Worm (Caenorhabditis elegans) whole organism, L4 larva: ENCODE data around the gene F13B12.1.

Experiments used
- F26F4.8 ChIP-seq: fragments of 200-800 bp; sonication (Bioruptor generic); conservative IDR thresholded peaks from 2 replicates; pipeline ENCODE4 v1.3.6; 2022; ENCODE audit warnings: missing genetic modification characterization, missing compliant biosample characterization
- Y48G9A.11 ChIP-seq: fragments of 200-800 bp; sonication (Bioruptor generic); IDR thresholded peaks from 2 replicates; pipeline ENCODE4 v1.3.6; 2022; ENCODE audit warnings: missing genetic modification reagents, missing genetic modification characterization, missing compliant biosample characterization
- Y5F2A.4 ChIP-seq: fragments of 200-800 bp; sonication (Bioruptor generic); optimal IDR thresholded peaks from 2 replicates; lab custom pipeline; 2018; ENCODE audit warnings: mild to moderate bottlenecking, missing genetic modification characterization, missing compliant biosample characterization
- Y75B8A.6 ChIP-seq: fragments of 200-800 bp; sonication (Bioruptor generic); IDR thresholded peaks from 2 replicates; pipeline ENCODE4 v1.3.6; 2022; ENCODE audit warnings: missing genetic modification reagents, missing genetic modification characterization, missing compliant biosample characterization
- aha-1 ChIP-seq: fragments of 150-350 bp; peaks from one replicate; lab custom pipeline; 2014; ENCODE audit warnings: missing biosample characterization, missing genetic modification characterization
- ama-1 ChIP-seq: fragments of 150-350 bp; optimal IDR thresholded peaks from 2 replicates; lab custom pipeline; 2014; ENCODE audit warnings: inconsistent platforms, mixed read lengths
- arid-1 ChIP-seq: fragments of 200-800 bp; sonication (Bioruptor generic); conservative IDR thresholded peaks from 2 replicates; pipeline ENCODE4 v1.3.6; 2022; ENCODE audit warnings: missing genetic modification reagents, missing genetic modification characterization, missing compliant biosample characterization
- attf-4 ChIP-seq: sonication (generic microtip); optimal IDR thresholded peaks from 3 replicates; lab custom pipeline; 2017; ENCODE audit warnings: missing biosample characterization, missing genetic modification characterization
- ctbp-1 ChIP-seq: fragments of 200-800 bp; sonication (Bioruptor generic); IDR thresholded peaks from 2 replicates; pipeline ENCODE4 v1.3.6; 2022; ENCODE audit warnings: missing genetic modification reagents, missing genetic modification characterization, missing compliant biosample characterization
- daf-16 ChIP-seq, 3 experiments: sonication (generic microtip); optimal IDR thresholded peaks; 2 replicates each; lab custom pipeline; 2016 to 2017; ENCODE audit warnings: missing genetic modification characterization in 3 of 3, missing genetic modification reagents in 3 of 3, mild to moderate bottlenecking in 2 of 3, missing compliant biosample characterization in 2 of 3, missing biosample characterization in 1 of 3, moderate library complexity in 1 of 3
- daf-8 ChIP-seq: fragments of 200-800 bp; sonication (Bioruptor generic); IDR thresholded peaks from 2 replicates; pipeline ENCODE4 v1.3.6; 2022; ENCODE audit warnings: missing genetic modification characterization, missing compliant biosample characterization
- dmd-6 ChIP-seq: fragments of 200-800 bp; sonication (Bioruptor generic); IDR thresholded peaks from 2 replicates; pipeline ENCODE4 v1.3.6; 2022; ENCODE audit warnings: missing genetic modification reagents, missing genetic modification characterization, missing compliant biosample characterization
- dmd-9 ChIP-seq: fragments of 200-800 bp; sonication (Bioruptor generic); IDR thresholded peaks from 2 replicates; pipeline ENCODE4 v1.3.6; 2022; ENCODE audit warnings: missing genetic modification reagents, missing genetic modification characterization, missing compliant biosample characterization
- dpl-1 ChIP-seq: fragments of 150-350 bp; optimal IDR thresholded peaks from 2 replicates; lab custom pipeline; 2014; ENCODE audit warnings: missing biosample characterization, missing genetic modification reagents, missing genetic modification characterization
- dve-1 ChIP-seq: sonication (generic microtip); optimal IDR thresholded peaks from 2 replicates; lab custom pipeline; 2017; ENCODE audit warnings: antibody characterized with exemption, mild to moderate bottlenecking, missing genetic modification characterization, missing compliant biosample characterization; ENCODE audit not compliant: insufficient read depth
- gei-8 ChIP-seq: fragments of 200-800 bp; sonication (Bioruptor generic); optimal IDR thresholded peaks from 2 replicates; lab custom pipeline; 2018; ENCODE audit warnings: mild to moderate bottlenecking, missing genetic modification characterization, missing compliant biosample characterization
- hif-1 ChIP-seq, 2 experiments: sonication (generic microtip); optimal IDR thresholded peaks; 2 replicates each; lab custom pipeline; 2016 to 2017; ENCODE audit warnings: missing compliant biosample characterization in 2 of 2, missing genetic modification characterization in 2 of 2, missing genetic modification reagents in 2 of 2, missing genotype in 2 of 2, mild to moderate bottlenecking in 1 of 2
- hmg-1.1 ChIP-seq: fragments of 200-800 bp; sonication (Bioruptor generic); IDR thresholded peaks from 2 replicates; pipeline ENCODE4 v1.3.6; 2022; ENCODE audit warnings: missing genetic modification reagents, missing genetic modification characterization, missing compliant biosample characterization
- lin-15B ChIP-seq: fragments of 150-350 bp; sonication (generic microtip); optimal IDR thresholded peaks from 3 replicates; lab custom pipeline; 2014; ENCODE audit warnings: missing biosample characterization, missing genetic modification characterization
- lin-39 ChIP-seq: fragments of 150-350 bp; optimal IDR thresholded peaks from 2 replicates; lab custom pipeline; 2014; ENCODE audit warnings: missing biosample characterization, missing genetic modification reagents, missing genetic modification characterization
- lir-3 ChIP-seq: sonication (generic microtip); optimal IDR thresholded peaks from 2 replicates; lab custom pipeline; 2016; ENCODE audit warnings: mild to moderate bottlenecking, missing genetic modification characterization, missing compliant biosample characterization
- madf-9 ChIP-seq: fragments of 200-800 bp; sonication (Bioruptor generic); conservative IDR thresholded peaks from 2 replicates; pipeline ENCODE4 v1.3.6; 2022; ENCODE audit warnings: missing genetic modification reagents, missing genetic modification characterization, missing compliant biosample characterization
- mdt-29 ChIP-seq: fragments of 200-800 bp; sonication (Bioruptor generic); IDR thresholded peaks from 2 replicates; pipeline ENCODE4 v1.3.6; 2022; ENCODE audit warnings: missing genetic modification reagents, missing genetic modification characterization, missing compliant biosample characterization
- mes-2 ChIP-seq: sonication (generic microtip); optimal IDR thresholded peaks from 2 replicates; lab custom pipeline; 2016; ENCODE audit warnings: missing genotype, mild to moderate bottlenecking, missing genetic modification characterization, missing compliant biosample characterization; ENCODE audit not compliant: poor library complexity, severe bottlenecking
- mxl-2 ChIP-seq: fragments of 200-800 bp; sonication (Bioruptor generic); conservative IDR thresholded peaks from 2 replicates; pipeline ENCODE4 v1.3.6; 2022; ENCODE audit warnings: missing genetic modification reagents, missing genetic modification characterization, missing compliant biosample characterization
- nhr-10 ChIP-seq: fragments of 150-350 bp; optimal IDR thresholded peaks from 2 replicates; lab custom pipeline; 2014; ENCODE audit warnings: missing biosample characterization, missing genetic modification characterization
- nhr-102 ChIP-seq: sonication (generic microtip); optimal IDR thresholded peaks from 2 replicates; lab custom pipeline; 2016; ENCODE audit warnings: mild to moderate bottlenecking, missing genetic modification characterization, moderate library complexity, missing compliant biosample characterization
- nhr-25 ChIP-seq: sonication (generic microtip); optimal IDR thresholded peaks from 2 replicates; lab custom pipeline; 2017; ENCODE audit warnings: missing genetic modification characterization, mild to moderate bottlenecking, missing compliant biosample characterization, antibody characterized with exemption, moderate library complexity, borderline replicate concordance; ENCODE audit not compliant: insufficient read depth
- nhr-28 ChIP-seq: fragments of 150-350 bp; optimal IDR thresholded peaks from 2 replicates; lab custom pipeline; 2014; ENCODE audit warnings: missing biosample characterization, missing genetic modification characterization
- nhr-41 ChIP-seq: fragments of 200-800 bp; sonication (Bioruptor generic); IDR thresholded peaks from 2 replicates; pipeline ENCODE4 v1.3.6; 2022; ENCODE audit warnings: missing genetic modification reagents, missing genetic modification characterization, missing compliant biosample characterization
- nhr-48 ChIP-seq: sonication (generic microtip); optimal IDR thresholded peaks from 2 replicates; lab custom pipeline; 2016; ENCODE audit warnings: mild to moderate bottlenecking, missing genetic modification characterization, missing compliant biosample characterization
- nhr-77 ChIP-seq: fragments of 150-350 bp; optimal IDR thresholded peaks from 2 replicates; lab custom pipeline; 2014; ENCODE audit warnings: missing biosample characterization, missing genetic modification characterization
- rbr-2 ChIP-seq: sonication (generic microtip); optimal IDR thresholded peaks from 2 replicates; lab custom pipeline; 2016; ENCODE audit warnings: missing genotype, missing genetic modification characterization, missing compliant biosample characterization
- set-16 ChIP-seq: fragments of 200-800 bp; sonication (Bioruptor generic); IDR thresholded peaks from 2 replicates; pipeline ENCODE4 v1.3.6; 2022; ENCODE audit warnings: missing genetic modification reagents, missing genetic modification characterization, missing compliant biosample characterization
- spr-1 ChIP-seq: sonication (generic microtip); optimal IDR thresholded peaks from 2 replicates; lab custom pipeline; 2016; ENCODE audit warnings: mild to moderate bottlenecking, missing genetic modification characterization, missing compliant biosample characterization
- tag-97 ChIP-seq: fragments of 200-800 bp; sonication (Bioruptor generic); IDR thresholded peaks from 2 replicates; pipeline ENCODE4 v1.3.6; 2022; ENCODE audit warnings: missing genetic modification characterization, missing compliant biosample characterization
- unc-62 ChIP-seq, 3 experiments: fragments of 150-350 bp in 1 of 3; sonication (generic microtip); optimal IDR thresholded peaks in 2 of 3; peaks in 1 of 3; 1 replicate in 1 of 3; 2 replicates in 2 of 3; lab custom pipeline; 2014 to 2017; ENCODE audit warnings: missing biosample characterization in 3 of 3, missing genetic modification characterization in 3 of 3, missing genetic modification reagents in 3 of 3, missing genotype in 1 of 3

Gene F13B12.1

ce11 chrIV:10463127-10463526, 38.7 kb upstream of the F13B12.1 start (continued):
- no peak for TF ChIP-seq dmd-9 (GFP tag; lab: Robert Waterston, UW)

- TF ChIP-seq attf-4 (no peak), nhr-28 (peak; percentile 3), mdt-29 (no peak), daf-8 (GFP tag; lab: Robert Waterston, UW) (no peak), daf-16 (GFP tag; optimal IDR thresholded peaks at IDR 0.05; lab: Kevin White, UChicago) (no peak), daf-16 (tag; optimal IDR thresholded peaks at IDR 0.05; lab: Kevin White, UChicago) (peak; percentile 69), unc-62 (GFP tag; optimal IDR thresholded peaks at IDR 0.05 in 1 of 2; lab: Kevin White, UChicago) (no peak), unc-62 (tag; optimal IDR thresholded peaks at IDR 0.05; lab: Kevin White, UChicago) (no peak), mxl-2 (no peak), dmd-6 (GFP tag; lab: Robert Waterston, UW) (peak; percentile 82), lir-3 (no peak), set-16 (GFP tag; lab: Robert Waterston, UW) (no peak), aha-1 (peak; percentile 44), F26F4.8 (GFP tag; lab: Robert Waterston, UW) (no peak)
- TF ChIP-seq, all 104 proteins: peak for 4
Observed at ce11 chrIV:10462608-10463007, 38.2 kb upstream of the F13B12.1 start.

- TF ChIP-seq lin-15B (tag; lab: Kevin White, UChicago) = no peak
- no peak for TF ChIP-seq nhr-41
- TF ChIP-seq lin-39 (tag; lab: Kevin White, UChicago) = no peak
- TF ChIP-seq madf-9 (GFP tag; lab: Robert Waterston, UW) = no peak
- no peak for TF ChIP-seq nhr-77 (tag; lab: Kevin White, UChicago)
- no peak for TF ChIP-seq gei-8 (GFP tag; lab: Kevin White, UChicago)
- TF ChIP-seq, all 104 proteins: peak for 0
Observed at ce11 chrIV:10461767-10462166, 37.3 kb upstream of the F13B12.1 start, which contains the start of gene mec-3. mec-3 (minus strand) TSS chrIV:10461867.

ce11 chrIV:10457137-10457536, 32.7 kb upstream of the F13B12.1 start, which contains the start of gene srb-17:
srb-17 (minus strand) TSS chrIV:10457237.
- no peak for TF ChIP-seq aha-1
- no peak for TF ChIP-seq lir-3
- TF ChIP-seq nhr-102 = no peak
- no peak for TF ChIP-seq lin-15B (tag; lab: Kevin White, UChicago)
- TF ChIP-seq ctbp-1 (GFP tag; lab: Robert Waterston, UW) = no peak
- TF ChIP-seq rbr-2 (tag; lab: Kevin White, UChicago) = no peak
- TF ChIP-seq hif-1 (tag; optimal IDR thresholded peaks at IDR 0.05; lab: Kevin White, UChicago) = no peak
- TF ChIP-seq mes-2 (tag; lab: Kevin White, UChicago) = no peak
- no peak for TF ChIP-seq dpl-1 (GFP tag; lab: Kevin White, UChicago)

- TF ChIP-seq Y75B8A.6 (GFP tag; lab: Robert Waterston, UW) (no peak), attf-4 (no peak), Y5F2A.4 (no peak), arid-1 (GFP tag; lab: Robert Waterston, UW) (no peak), tag-97 (GFP tag; lab: Robert Waterston, UW) (no peak), nhr-41 (no peak), hmg-1.1 (GFP tag; lab: Robert Waterston, UW) (no peak), ama-1 (lab: Kevin White, UChicago) (no peak)
Observed at ce11 chrIV:10453001-10453400, 28.6 kb upstream of the F13B12.1 start, which contains the start of gene F01D4.8. F01D4.8 (minus strand) TSS chrIV:10453101.

ce11 chrIV:10449799-10450198, 25.4 kb upstream of the F13B12.1 start, which contains the start of gene F13B12.4:
F13B12.4 (minus strand) TSS chrIV:10449899.
- no peak for TF ChIP-seq spr-1 (tag; lab: Kevin White, UChicago)
- TF ChIP-seq Y48G9A.11 (GFP tag; lab: Robert Waterston, UW) = no peak
- no peak for TF ChIP-seq nhr-41
- no peak for TF ChIP-seq nhr-48
- TF ChIP-seq nhr-25 (tag; lab: Kevin White, UChicago) = no peak
- TF ChIP-seq nhr-10 = no peak
- no peak for TF ChIP-seq dve-1 (tag; lab: Kevin White, UChicago)
